Worm (Caenorhabditis elegans): ENCODE results near the gene dcn-1.
A peak's percentile ranks its signal among the peaks of the same experiment; 100 is the strongest.

dcn-1 gene

DNA sequence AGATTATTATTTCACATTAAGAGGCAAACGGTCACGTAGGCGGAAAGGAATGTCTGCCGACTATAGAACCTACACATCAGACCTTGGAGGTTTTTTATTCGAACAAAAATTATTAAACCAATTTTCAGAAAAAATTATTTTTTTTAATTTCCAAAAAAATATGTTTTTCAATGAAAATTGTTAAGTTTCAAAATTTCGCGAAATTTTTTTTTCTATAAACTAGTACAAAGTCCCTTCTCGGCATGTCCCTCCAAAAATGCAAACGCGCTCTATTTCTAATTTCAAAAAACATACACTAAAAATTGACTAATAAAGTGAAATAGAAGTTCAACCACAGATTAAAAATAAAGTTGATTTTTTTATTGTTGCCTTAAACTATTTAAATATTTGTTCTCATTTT is 51.3 kb downstream of the dcn-1 start, which contains the start of gene ckb-1:
TSS of gene ckb-1 (plus strand) at position 301 of the 400 bp plus-strand sequence.
- no peak for TF ChIP-seq lin-39 (tag; optimal IDR thresholded peaks at IDR 0.05)
- TF ChIP-seq nhr-12 (tag; optimal IDR thresholded peaks at IDR 0.05) = no peak
- TF ChIP-seq mdl-1 (tag; optimal IDR thresholded peaks at IDR 0.05) = no peak
- no peak for TF ChIP-seq aly-2 (tag; optimal IDR thresholded peaks at IDR 0.05)
- TF ChIP-seq ceh-16 (tag; optimal IDR thresholded peaks at IDR 0.05) = no peak
- TF ChIP-seq nhr-11 (tag; optimal IDR thresholded peaks at IDR 0.05) = no peak
- TF ChIP-seq ztf-11 (tag; optimal IDR thresholded peaks at IDR 0.05) = no peak
- TF ChIP-seq fos-1 (tag; optimal IDR thresholded peaks at IDR 0.05) = peak; percentile 29
- no peak for TF ChIP-seq nhr-21 (tag; optimal IDR thresholded peaks at IDR 0.05)
- no peak for TF ChIP-seq gmeb-1 (tag; optimal IDR thresholded peaks at IDR 0.05)
- TF ChIP-seq C34F6.9 (tag; optimal IDR thresholded peaks at IDR 0.05) = peak; percentile 24
- no peak for TF ChIP-seq lin-11 (tag; optimal IDR thresholded peaks at IDR 0.05)
- no peak for TF ChIP-seq crh-2 (tag; optimal IDR thresholded peaks at IDR 0.05)
- TF ChIP-seq nhr-23 (tag; optimal IDR thresholded peaks at IDR 0.05) = no peak
- TF ChIP-seq nhr-77 (tag; optimal IDR thresholded peaks at IDR 0.05) = no peak
- TF ChIP-seq F13H6.1 (tag; optimal IDR thresholded peaks at IDR 0.05) = no peak
- TF ChIP-seq nhr-6 (tag; optimal IDR thresholded peaks at IDR 0.05) = no peak
- no peak for TF ChIP-seq elt-1 (tag; optimal IDR thresholded peaks at IDR 0.05)
- TF ChIP-seq skn-1 (tag; optimal IDR thresholded peaks at IDR 0.05) = no peak
- peak in 1 of 2 experiments; percentile 10 for TF ChIP-seq lsy-2 (tag; optimal IDR thresholded peaks at IDR 0.05)
- no peak for TF ChIP-seq snpc-4 (tag; optimal IDR thresholded peaks at IDR 0.05)
- TF ChIP-seq sma-3 (GFP tag; optimal IDR thresholded peaks at IDR 0.05) = no peak
- no peak for TF ChIP-seq nhr-25 (tag; optimal IDR thresholded peaks at IDR 0.05)
- TF ChIP-seq dmd-4 (tag; optimal IDR thresholded peaks at IDR 0.05) = no peak
- no peak for TF ChIP-seq ceh-82 (tag; optimal IDR thresholded peaks at IDR 0.05)
- TF ChIP-seq unc-55 (GFP tag; optimal IDR thresholded peaks at IDR 0.05) = peak; percentile 42
- no peak for TF ChIP-seq unc-39 (tag; optimal IDR thresholded peaks at IDR 0.05)
- TF ChIP-seq ztf-4 (tag; optimal IDR thresholded peaks at IDR 0.05) = no peak
- no peak for TF ChIP-seq alr-1 (tag; optimal IDR thresholded peaks at IDR 0.05)
- no peak for TF ChIP-seq mbf-1 (tag; optimal IDR thresholded peaks at IDR 0.05)
- no peak for TF ChIP-seq mab-5 (tag; optimal IDR thresholded peaks at IDR 0.05)
- TF ChIP-seq Y55F3AM.14 (GFP tag; optimal IDR thresholded peaks at IDR 0.05) = no peak
- no peak for TF ChIP-seq elt-3 (tag; optimal IDR thresholded peaks at IDR 0.05)

All from whole organism, L2 larva.